Fruit fly (Drosophila melanogaster): Measurements from ENCODE around the gene Nhe1.

The Nhe1 gene

DNA sequence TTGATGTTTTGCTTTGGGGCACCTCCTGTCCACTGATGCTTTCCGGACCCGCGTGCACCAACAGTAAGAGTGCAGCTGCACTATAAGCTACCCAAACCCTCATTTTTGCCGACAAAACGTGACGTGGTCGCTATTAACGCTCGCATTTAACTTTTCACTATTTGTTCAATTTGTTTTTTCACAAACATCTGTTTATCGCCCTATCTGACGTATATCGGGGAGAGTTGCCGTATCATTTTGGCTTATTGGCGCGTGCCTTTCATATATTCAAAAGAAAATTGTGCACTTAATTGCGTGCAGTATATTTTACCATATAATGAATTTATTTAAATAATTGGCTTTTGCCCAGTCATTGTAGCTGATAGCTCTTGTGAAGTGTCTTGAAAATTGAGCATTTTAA, at the start of gene Nhe1, which contains the start of gene Sam-S:
Nhe1 (minus strand) TSS at position 193 of the 400 bp plus-strand sequence.
Sam-S (plus strand) TSS at position 364 of the 400 bp plus-strand sequence.
- TF ChIP-seq CG15336 (GFP tag; IDR thresholded peaks at IDR 0.05) (0 out of 2 replicates have a peak, but pooled peaks have one; percentile 9), Hr39 (GFP tag; optimal IDR thresholded peaks at IDR 0.05) (no peak), fkh (GFP tag; optimal IDR thresholded peaks at IDR 0.05) (peak; percentile 81), CG6808 (GFP tag; optimal IDR thresholded peaks at IDR 0.05) (no peak), dac (GFP tag; optimal IDR thresholded peaks at IDR 0.05) (no peak)

DNA sequence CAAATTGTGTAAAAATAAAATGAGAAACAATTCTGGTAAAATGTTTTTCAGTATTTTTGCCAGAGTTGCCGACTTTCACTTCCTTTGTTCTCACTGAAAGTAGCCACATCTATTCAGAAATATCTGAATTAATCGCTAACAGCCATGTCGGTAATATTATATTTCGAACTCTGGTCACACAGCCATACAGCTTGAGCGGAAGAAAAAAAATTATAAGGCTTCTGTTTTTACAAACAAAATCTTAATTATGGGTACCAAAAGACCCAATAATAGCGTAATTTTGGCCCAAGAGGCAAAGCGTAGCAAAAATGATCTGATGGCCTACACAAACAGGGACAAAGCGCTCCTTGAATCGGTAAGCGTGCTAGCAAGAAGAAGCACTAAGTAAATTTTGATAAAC, 49.5 kb upstream of the Nhe1 start, which contains the start of gene CG3436:
CG3436 (plus strand) TSS at position 36 of the 400 bp plus-strand sequence.
- no peak for TF ChIP-seq Hr38 (GFP tag; optimal IDR thresholded peaks at IDR 0.05)
- TF ChIP-seq CG3032 (tag; optimal IDR thresholded peaks at IDR 0.05) = peak; percentile 2
- peak; percentile 100 for TF ChIP-seq Sox14 (GFP tag; optimal IDR thresholded peaks at IDR 0.05)
- TF ChIP-seq cyc (GFP tag; optimal IDR thresholded peaks at IDR 0.05) = no peak
- TF ChIP-seq CG10669 (GFP tag; optimal IDR thresholded peaks at IDR 0.05) = no peak
- peak; percentile 32 for TF ChIP-seq CG6854 (GFP tag; optimal IDR thresholded peaks at IDR 0.05)
- peak; percentile 59 for TF ChIP-seq Eip78C (GFP tag)
- TF ChIP-seq fkh (GFP tag; optimal IDR thresholded peaks at IDR 0.05) = peak; percentile 34

DNA sequence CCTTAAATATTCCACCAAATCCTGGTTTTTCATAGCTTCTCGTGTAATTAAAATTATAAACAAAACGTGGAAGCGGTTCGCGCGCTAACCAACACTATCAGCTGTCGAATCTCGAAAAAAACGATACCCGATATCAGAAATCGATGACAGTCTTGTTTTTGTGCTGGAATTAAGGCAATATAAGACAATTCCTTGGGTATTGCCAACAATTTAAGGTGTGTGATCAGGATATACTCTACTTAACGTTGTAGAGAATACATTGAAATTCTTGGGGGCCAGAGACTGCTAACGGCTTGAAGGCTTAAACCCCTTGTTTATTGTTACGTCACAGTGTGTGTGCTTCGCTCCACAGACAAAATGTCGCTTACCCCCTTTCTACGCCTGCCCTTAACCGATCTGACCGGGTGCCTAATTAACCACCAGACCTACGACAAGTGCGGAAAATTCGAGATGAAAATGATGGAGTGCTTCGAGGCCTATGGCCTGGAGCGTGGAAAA, 48.7 kb upstream of the Nhe1 start, which contains the start of gene Pus10:
Pus10 (minus strand) TSS at position 91 of the 498 bp plus-strand sequence.
- TF ChIP-seq achi (GFP tag; optimal IDR thresholded peaks at IDR 0.05) (no peak), CG6854 (GFP tag; optimal IDR thresholded peaks at IDR 0.05) (peak; percentile 23), Eip78C (GFP tag) (peak; percentile 51), vri (GFP tag; optimal IDR thresholded peaks at IDR 0.05) (peak; percentile 96), CG6163 (GFP tag; IDR thresholded peaks at IDR 0.05) (no peak), fd59A (GFP tag; optimal IDR thresholded peaks at IDR 0.05) (no peak)

DNA sequence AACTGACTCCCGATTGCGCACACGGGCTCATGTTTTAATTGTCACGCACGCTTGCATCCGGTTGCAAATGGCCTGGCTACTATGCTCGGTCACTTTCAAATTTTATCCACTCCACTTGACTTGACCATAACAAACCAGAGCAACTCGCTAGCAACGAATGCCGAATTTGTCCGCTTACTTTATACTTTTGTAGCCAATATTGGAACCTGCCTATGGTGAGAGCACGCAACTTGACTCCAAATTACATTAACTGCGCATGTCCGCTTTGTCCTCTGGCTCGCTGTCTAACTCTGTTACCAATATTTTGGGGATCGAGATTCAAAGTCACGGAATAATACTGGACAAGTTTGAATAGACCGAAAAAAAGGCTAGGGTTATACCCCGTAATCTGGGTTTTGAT, 46.6 kb upstream of the Nhe1 start, which contains the start of gene CG42399:
CG42399 (minus strand) TSS at position 159 of the 400 bp plus-strand sequence.
- TF ChIP-seq CG11294 (GFP tag; IDR thresholded peaks at IDR 0.05) = no peak
- no peak for TF ChIP-seq fkh (GFP tag; optimal IDR thresholded peaks at IDR 0.05)
- TF ChIP-seq CG4318 (GFP tag; optimal IDR thresholded peaks at IDR 0.05) = no peak
- TF ChIP-seq dac (GFP tag; optimal IDR thresholded peaks at IDR 0.05) = no peak
- no peak for TF ChIP-seq CG10631 (GFP tag; optimal IDR thresholded peaks at IDR 0.05)
- no peak for TF ChIP-seq Smox (GFP tag; optimal IDR thresholded peaks at IDR 0.05)
- no peak for TF ChIP-seq CG3919 (GFP tag; optimal IDR thresholded peaks at IDR 0.05)
- no peak for TF ChIP-seq CG11902 (GFP tag; optimal IDR thresholded peaks at IDR 0.05)
- no peak for TF ChIP-seq CG9139 (GFP tag; optimal IDR thresholded peaks at IDR 0.05)

DNA sequence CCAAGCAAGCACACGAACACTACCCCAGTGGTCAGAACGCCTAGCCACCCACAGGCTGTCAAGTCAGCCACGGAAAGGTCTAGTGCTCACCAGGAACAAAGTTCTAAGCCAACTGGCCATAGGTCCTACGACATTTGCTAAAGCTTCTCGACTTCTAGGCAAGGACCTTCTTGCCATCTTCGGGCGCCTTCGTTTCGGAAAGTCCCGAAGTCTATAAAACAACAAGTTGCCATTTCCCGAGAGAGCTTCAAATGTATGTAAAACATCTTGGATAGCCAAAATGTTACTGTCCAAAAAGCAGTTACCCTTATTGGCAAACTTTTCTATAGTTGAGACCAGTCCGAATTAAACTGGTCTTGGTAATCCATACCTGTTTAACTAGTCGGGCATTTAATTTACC, 40.0 kb upstream of the Nhe1 start:
- TF ChIP-seq CG32006 (GFP tag; optimal IDR thresholded peaks at IDR 0.05) (no peak), pdm3 (GFP tag; optimal IDR thresholded peaks at IDR 0.05) (no peak), Sox102F (GFP tag; optimal IDR thresholded peaks at IDR 0.05) (no peak), esn (GFP tag; optimal IDR thresholded peaks at IDR 0.05) (no peak), Hr4 (GFP tag; optimal IDR thresholded peaks at IDR 0.05) (no peak), OdsH (GFP tag; optimal IDR thresholded peaks at IDR 0.05) (no peak), CG10631 (GFP tag; optimal IDR thresholded peaks at IDR 0.05) (no peak), vri (GFP tag; optimal IDR thresholded peaks at IDR 0.05) (no peak), CG6163 (GFP tag; IDR thresholded peaks at IDR 0.05) (no peak), lz (GFP tag; optimal IDR thresholded peaks at IDR 0.05) (no peak), CG8119 (GFP tag; IDR thresholded peaks at IDR 0.05) (no peak), CG1621 (tag; optimal IDR thresholded peaks at IDR 0.05) (no peak), svp (GFP tag) (no peak)

All from whole organism, prepupa.